Fruit fly (Drosophila melanogaster): ENCODE measurements around the gene Raf.
A peak's percentile ranks its signal among the peaks of the same experiment; 100 is the strongest.

Gene Raf

DNA sequence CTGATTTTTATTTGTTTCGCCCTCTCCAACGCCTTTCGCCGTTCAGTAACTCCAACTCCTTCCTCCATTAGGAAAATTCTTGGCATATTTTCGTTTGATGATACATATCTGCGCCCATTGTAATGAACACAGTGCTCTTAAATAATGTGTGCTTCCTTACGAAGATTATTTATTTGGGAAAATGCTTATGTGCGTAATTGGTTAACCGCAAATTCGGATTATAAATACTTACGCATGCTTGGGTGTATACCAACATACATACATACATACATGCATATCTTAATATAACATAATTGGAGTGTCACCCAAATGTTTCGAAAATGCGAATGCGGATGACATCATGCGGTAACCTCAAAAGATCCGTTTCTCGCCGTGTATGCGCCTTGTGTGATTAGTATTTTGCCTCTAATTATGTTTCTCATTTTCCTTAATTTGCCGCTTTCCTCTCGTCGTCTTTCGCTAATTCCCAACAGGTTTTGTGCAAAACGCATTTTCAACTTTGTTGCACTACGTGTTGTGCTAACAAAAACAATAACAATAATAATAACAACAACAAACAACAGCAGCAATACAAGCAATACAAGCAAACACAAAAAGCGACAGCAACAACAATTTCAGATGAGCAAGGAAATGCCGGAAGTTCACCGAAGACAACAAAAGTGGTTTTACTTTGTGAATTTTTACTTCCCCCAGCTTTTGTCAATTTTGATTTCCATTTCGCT is 9.4 kb downstream of the Raf start:
- TF ChIP-seq CG1620 (GFP tag; optimal IDR thresholded peaks at IDR 0.05) (no peak), bab1 (GFP tag; optimal IDR thresholded peaks at IDR 0.05) (no peak), ovo (GFP tag; optimal IDR thresholded peaks at IDR 0.05) (no peak), pad (GFP tag; optimal IDR thresholded peaks at IDR 0.05) (no peak), CG7101 (tag; optimal IDR thresholded peaks at IDR 0.05) (no peak), cnc (optimal IDR thresholded peaks at IDR 0.05) (no peak), CG14711 (tag; optimal IDR thresholded peaks at IDR 0.05) (no peak), toe (GFP tag; optimal IDR thresholded peaks at IDR 0.05) (no peak), Crg-1 (GFP tag; optimal IDR thresholded peaks at IDR 0.05) (no peak), Mnt (GFP tag; optimal IDR thresholded peaks at IDR 0.05) (no peak), Hr96 (GFP tag; optimal IDR thresholded peaks at IDR 0.05) (no peak), CG12768 (GFP tag; optimal IDR thresholded peaks at IDR 0.05) (no peak), tj (GFP tag; optimal IDR thresholded peaks at IDR 0.05) (no peak), kay (GFP tag; ENCODE audit: borderline replicate concordance) (no peak), Clk (GFP tag; optimal IDR thresholded peaks at IDR 0.05) (no peak), CG33017 (tag; optimal IDR thresholded peaks at IDR 0.05) (no peak), cic (GFP tag; optimal IDR thresholded peaks at IDR 0.05) (no peak), CG11617 (GFP tag; optimal IDR thresholded peaks at IDR 0.05) (no peak), CG5204 (GFP tag; optimal IDR thresholded peaks at IDR 0.05) (no peak)

DNA sequence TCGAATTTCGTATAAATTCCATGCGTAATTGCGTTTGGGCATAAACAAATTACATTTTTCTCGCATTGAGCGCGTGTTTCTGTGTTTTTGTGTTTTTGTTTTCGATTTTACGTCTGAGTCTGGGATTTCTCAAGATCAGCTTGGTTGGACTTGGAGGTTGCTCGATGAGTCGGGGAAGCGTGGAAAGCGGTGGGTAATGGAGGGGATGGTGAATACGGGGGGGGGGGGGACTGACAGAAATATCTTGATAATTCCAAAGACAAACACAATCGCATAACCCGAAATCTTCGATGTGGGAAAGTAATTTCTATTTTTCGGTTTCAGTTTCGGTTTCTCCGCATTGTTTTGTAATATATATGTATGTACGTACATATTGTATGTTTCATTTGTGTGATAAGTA is 10.0 kb downstream of the Raf start:
- TF ChIP-seq CG7045 (GFP tag; optimal IDR thresholded peaks at IDR 0.05) (no peak), CG12768 (GFP tag; optimal IDR thresholded peaks at IDR 0.05) (no peak), toe (GFP tag; optimal IDR thresholded peaks at IDR 0.05) (no peak), CG5204 (GFP tag; optimal IDR thresholded peaks at IDR 0.05) (no peak), CG33017 (tag; optimal IDR thresholded peaks at IDR 0.05) (no peak), bab1 (GFP tag; optimal IDR thresholded peaks at IDR 0.05) (no peak), Crg-1 (GFP tag; optimal IDR thresholded peaks at IDR 0.05) (no peak), tj (GFP tag; optimal IDR thresholded peaks at IDR 0.05) (no peak), Hr96 (GFP tag; optimal IDR thresholded peaks at IDR 0.05) (no peak), cnc (optimal IDR thresholded peaks at IDR 0.05) (no peak), cic (GFP tag; optimal IDR thresholded peaks at IDR 0.05) (no peak), pad (GFP tag; optimal IDR thresholded peaks at IDR 0.05) (no peak), Clk (GFP tag; optimal IDR thresholded peaks at IDR 0.05) (no peak), CG11617 (GFP tag; optimal IDR thresholded peaks at IDR 0.05) (no peak), Mnt (GFP tag; optimal IDR thresholded peaks at IDR 0.05) (no peak), CG1620 (GFP tag; optimal IDR thresholded peaks at IDR 0.05) (no peak), ovo (GFP tag; optimal IDR thresholded peaks at IDR 0.05) (no peak), CG7101 (tag; optimal IDR thresholded peaks at IDR 0.05) (no peak), kay (GFP tag; ENCODE audit: borderline replicate concordance) (no peak)

- no peak for TF ChIP-seq bab1 (GFP tag; optimal IDR thresholded peaks at IDR 0.05)
- no peak for TF ChIP-seq toe (GFP tag; optimal IDR thresholded peaks at IDR 0.05)
- no peak for TF ChIP-seq CG7045 (GFP tag; optimal IDR thresholded peaks at IDR 0.05)
- no peak for TF ChIP-seq CG33017 (tag; optimal IDR thresholded peaks at IDR 0.05)
- no peak for TF ChIP-seq Crg-1 (GFP tag; optimal IDR thresholded peaks at IDR 0.05)
- peak; percentile 24 for TF ChIP-seq pad (GFP tag; optimal IDR thresholded peaks at IDR 0.05)
- TF ChIP-seq CG11617 (GFP tag; optimal IDR thresholded peaks at IDR 0.05) = no peak
- TF ChIP-seq CG14711 (tag; optimal IDR thresholded peaks at IDR 0.05) = no peak
- no peak for TF ChIP-seq CG1620 (GFP tag; optimal IDR thresholded peaks at IDR 0.05)
- TF ChIP-seq Clk (GFP tag; optimal IDR thresholded peaks at IDR 0.05) = no peak
- no peak for TF ChIP-seq tj (GFP tag; optimal IDR thresholded peaks at IDR 0.05)
- no peak for TF ChIP-seq ovo (GFP tag; optimal IDR thresholded peaks at IDR 0.05)
- TF ChIP-seq cic (GFP tag; optimal IDR thresholded peaks at IDR 0.05) = peak; percentile 23
- TF ChIP-seq Mnt (GFP tag; optimal IDR thresholded peaks at IDR 0.05) = peak; percentile 59
Observed at dm6 chrX:2305842-2306300, 10.6 kb downstream of the Raf start.

dm6 chrX:2306307-2306706 is 11.0 kb downstream of the Raf start:
- TF ChIP-seq CG7101 (tag; optimal IDR thresholded peaks at IDR 0.05) (peak; percentile 55), Mnt (GFP tag; optimal IDR thresholded peaks at IDR 0.05) (peak; percentile 3), ovo (GFP tag; optimal IDR thresholded peaks at IDR 0.05) (no peak), Clk (GFP tag; optimal IDR thresholded peaks at IDR 0.05) (no peak), CG11617 (GFP tag; optimal IDR thresholded peaks at IDR 0.05) (peak; percentile 50), CG5204 (GFP tag; optimal IDR thresholded peaks at IDR 0.05) (no peak), pad (GFP tag; optimal IDR thresholded peaks at IDR 0.05) (peak; percentile 51), tj (GFP tag; optimal IDR thresholded peaks at IDR 0.05) (peak; percentile 73), CG12768 (GFP tag; optimal IDR thresholded peaks at IDR 0.05) (peak; percentile 31), CG7045 (GFP tag; optimal IDR thresholded peaks at IDR 0.05) (peak; percentile 54), bab1 (GFP tag; optimal IDR thresholded peaks at IDR 0.05) (peak; percentile 56)

- TF ChIP-seq Crg-1 (GFP tag; optimal IDR thresholded peaks at IDR 0.05) = no peak
- TF ChIP-seq CG12768 (GFP tag; optimal IDR thresholded peaks at IDR 0.05) = no peak
- TF ChIP-seq kay (GFP tag; ENCODE audit: borderline replicate concordance) = no peak
- TF ChIP-seq CG7101 (tag; optimal IDR thresholded peaks at IDR 0.05) = no peak
- no peak for TF ChIP-seq CG11617 (GFP tag; optimal IDR thresholded peaks at IDR 0.05)
Observed at dm6 chrX:2306760-2307159, 11.5 kb downstream of the Raf start.

dm6 chrX:2307564-2307963 is 12.3 kb downstream of the Raf start:
- TF ChIP-seq cnc (optimal IDR thresholded peaks at IDR 0.05) (no peak), CG1620 (GFP tag; optimal IDR thresholded peaks at IDR 0.05) (no peak), CG7101 (tag; optimal IDR thresholded peaks at IDR 0.05) (no peak), Mnt (GFP tag; optimal IDR thresholded peaks at IDR 0.05) (no peak), toe (GFP tag; optimal IDR thresholded peaks at IDR 0.05) (no peak), Clk (GFP tag; optimal IDR thresholded peaks at IDR 0.05) (no peak), CG5204 (GFP tag; optimal IDR thresholded peaks at IDR 0.05) (no peak), CG14711 (tag; optimal IDR thresholded peaks at IDR 0.05) (no peak), CG11617 (GFP tag; optimal IDR thresholded peaks at IDR 0.05) (no peak), CG7045 (GFP tag; optimal IDR thresholded peaks at IDR 0.05) (no peak)
